Fruit fly (Drosophila melanogaster): ENCODE data around the gene CG4822.

The CG4822 gene

DNA sequence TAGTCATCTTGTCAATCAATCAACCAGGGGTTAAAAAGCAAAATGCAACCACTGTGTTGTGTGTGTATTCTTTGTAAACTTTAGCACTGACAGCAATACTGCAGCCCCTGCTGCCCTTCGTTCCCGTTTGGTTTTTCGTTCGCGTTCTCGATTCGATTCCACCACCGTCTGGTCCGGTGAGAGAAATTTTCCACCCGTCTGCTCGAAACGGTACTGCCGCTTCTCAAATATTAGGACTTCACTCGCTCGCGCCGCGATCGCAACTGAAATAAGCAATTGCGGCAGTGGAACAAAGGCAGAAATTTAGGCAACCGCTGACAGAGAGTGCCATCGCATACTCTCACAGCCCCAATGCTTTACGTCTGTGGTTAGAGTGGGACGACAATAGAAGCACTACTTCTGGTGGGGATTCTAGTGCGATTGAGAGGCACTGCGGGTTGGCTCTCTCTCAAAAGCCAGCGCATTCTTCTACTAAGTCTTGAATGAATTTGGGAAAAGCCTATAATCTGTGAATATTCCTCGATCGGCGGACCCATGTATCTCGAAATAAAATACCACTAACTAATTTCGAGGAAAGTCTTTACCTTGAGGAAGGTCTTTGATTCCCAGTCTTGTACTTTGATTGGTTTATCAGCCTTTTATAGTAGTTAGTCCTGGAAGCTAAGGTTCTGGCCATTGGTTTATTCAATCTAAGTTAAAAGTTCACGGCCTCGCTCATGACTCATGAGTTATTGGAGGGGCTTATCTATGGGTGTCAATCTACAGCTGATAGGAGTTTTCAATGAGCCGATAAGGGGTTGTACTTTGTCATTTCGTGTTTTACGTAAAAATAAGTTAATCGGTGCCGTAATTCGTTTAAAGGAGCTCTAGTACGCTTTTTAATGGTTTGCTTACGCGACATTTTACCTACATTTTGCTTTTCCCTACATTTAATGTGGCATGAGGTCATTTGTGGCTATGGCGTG lies 7.7 kb upstream of the CG4822 start (continued):
- peak; percentile 31 for TF ChIP-seq PHDP (tag; optimal IDR thresholded peaks at IDR 0.05)
- peak; percentile 57 for TF ChIP-seq Hmr (GFP tag; optimal IDR thresholded peaks at IDR 0.05)
- no peak for TF ChIP-seq Chrac-16 (GFP tag; optimal IDR thresholded peaks at IDR 0.05)
- peak; percentile 11 for TF ChIP-seq unpg (GFP tag; optimal IDR thresholded peaks at IDR 0.05)
- TF ChIP-seq da (GFP tag; optimal IDR thresholded peaks at IDR 0.05): no peak
- peak; percentile 43 for TF ChIP-seq CG3407 (GFP tag; optimal IDR thresholded peaks at IDR 0.05)
- TF ChIP-seq CG15514 (GFP tag; optimal IDR thresholded peaks at IDR 0.05): peak; percentile 72
- no peak for TF ChIP-seq CG3726 (GFP tag; IDR thresholded peaks at IDR 0.05)
- no peak for TF ChIP-seq ac (GFP tag; optimal IDR thresholded peaks at IDR 0.05)
- TF ChIP-seq CG31224 (GFP tag; IDR thresholded peaks at IDR 0.05): no peak
- peak; percentile 71; the same call in 2 of the 3 replicates for TF ChIP-seq ci (GFP tag; IDR thresholded peaks at IDR 0.05)
- TF ChIP-seq hbn (GFP tag; IDR thresholded peaks at IDR 0.05; ENCODE audit: partially characterized antibody): no peak
- peak; percentile 42 for TF ChIP-seq lilli (GFP tag; optimal IDR thresholded peaks at IDR 0.05)
- peak; percentile 56; the same call in 1 of the 2 replicates for TF ChIP-seq aop (GFP tag; IDR thresholded peaks at IDR 0.05)
- TF ChIP-seq onecut (GFP tag; IDR thresholded peaks at IDR 0.05): peak; percentile 25
- no peak for TF ChIP-seq CG12104 (GFP tag; optimal IDR thresholded peaks at IDR 0.05)
- no peak for TF ChIP-seq luna (GFP tag; optimal IDR thresholded peaks at IDR 0.05)
- no peak for TF ChIP-seq CG3995 (GFP tag; optimal IDR thresholded peaks at IDR 0.05)
- TF ChIP-seq Atf3 (GFP tag; optimal IDR thresholded peaks at IDR 0.05): no peak
- TF ChIP-seq salm (tag; optimal IDR thresholded peaks at IDR 0.05): peak; percentile 13
- no peak for TF ChIP-seq nerfin-2 (GFP tag; IDR thresholded peaks at IDR 0.05; ENCODE audit: partially characterized antibody)
- TF ChIP-seq ranshi (GFP tag; IDR thresholded peaks at IDR 0.05): no peak
- no peak for TF ChIP-seq CG8765 (GFP tag; IDR thresholded peaks at IDR 0.05)
- no peak for TF ChIP-seq fd96Cb (tag; optimal IDR thresholded peaks at IDR 0.05)
- TF ChIP-seq Deaf1 (tag; optimal IDR thresholded peaks at IDR 0.05): peak; percentile 74
- TF ChIP-seq ara (GFP tag; IDR thresholded peaks at IDR 0.05): 0 out of 2 replicates have a peak, but pooled peaks have one; percentile 14
- TF ChIP-seq wdn (GFP tag; IDR thresholded peaks at IDR 0.05): no peak
- peak in 1 of 2 experiments; percentile 85 for TF ChIP-seq Pdp1 (GFP tag; optimal IDR thresholded peaks at IDR 0.05)
- peak; percentile 71 for TF ChIP-seq MTF-1 (GFP tag; optimal IDR thresholded peaks at IDR 0.05; ENCODE audit: borderline replicate concordance)
- peak; percentile 48; the same call in 1 of the 2 replicates for TF ChIP-seq crol (GFP tag; IDR thresholded peaks at IDR 0.05)
- TF ChIP-seq CG18764 (GFP tag; optimal IDR thresholded peaks at IDR 0.05): no peak
- TF ChIP-seq nerfin-1 (tag; optimal IDR thresholded peaks at IDR 0.05): peak; percentile 67
- TF ChIP-seq lola (GFP tag; optimal IDR thresholded peaks at IDR 0.05): no peak
- no peak for TF ChIP-seq Myb (GFP tag; optimal IDR thresholded peaks at IDR 0.05)
- no peak; the same call in 1 of the 2 replicates for TF ChIP-seq Xrp1 (GFP tag; IDR thresholded peaks at IDR 0.05)
- no peak for TF ChIP-seq Antp (GFP tag; optimal IDR thresholded peaks at IDR 0.05)
- no peak for TF ChIP-seq Aef1 (GFP tag; IDR thresholded peaks at IDR 0.05)
- TF ChIP-seq vvl (GFP tag; IDR thresholded peaks at IDR 0.05): peak; percentile 76
- no peak for TF ChIP-seq cwo (GFP tag; optimal IDR thresholded peaks at IDR 0.05)
- TF ChIP-seq crc (GFP tag; optimal IDR thresholded peaks at IDR 0.05): no peak
- TF ChIP-seq tin (GFP tag; optimal IDR thresholded peaks at IDR 0.05): no peak
- TF ChIP-seq CG12071 (GFP tag; optimal IDR thresholded peaks at IDR 0.05): peak; percentile 60
- no peak for TF ChIP-seq lmd (GFP tag; IDR thresholded peaks at IDR 0.05)
- peak; percentile 71 for TF ChIP-seq kah (GFP tag; optimal IDR thresholded peaks at IDR 0.05)
- peak; percentile 77 for TF ChIP-seq kni (GFP tag; optimal IDR thresholded peaks at IDR 0.05)
- TF ChIP-seq CG17359 (tag; optimal IDR thresholded peaks at IDR 0.05): peak; percentile 49
- no peak for TF ChIP-seq YL-1 (GFP tag; optimal IDR thresholded peaks at IDR 0.05)
- TF ChIP-seq CG12236 (GFP tag; optimal IDR thresholded peaks at IDR 0.05): no peak

All from whole organism, embryonic.